Worm (Caenorhabditis elegans): ENCODE data around the gene smrd-1.
"Not testable (repeated sequence)": the region's sequence is repeated elsewhere in the genome, so short reads cannot be mapped to it uniquely, and the experiment has no call there.

Gene smrd-1

DNA sequence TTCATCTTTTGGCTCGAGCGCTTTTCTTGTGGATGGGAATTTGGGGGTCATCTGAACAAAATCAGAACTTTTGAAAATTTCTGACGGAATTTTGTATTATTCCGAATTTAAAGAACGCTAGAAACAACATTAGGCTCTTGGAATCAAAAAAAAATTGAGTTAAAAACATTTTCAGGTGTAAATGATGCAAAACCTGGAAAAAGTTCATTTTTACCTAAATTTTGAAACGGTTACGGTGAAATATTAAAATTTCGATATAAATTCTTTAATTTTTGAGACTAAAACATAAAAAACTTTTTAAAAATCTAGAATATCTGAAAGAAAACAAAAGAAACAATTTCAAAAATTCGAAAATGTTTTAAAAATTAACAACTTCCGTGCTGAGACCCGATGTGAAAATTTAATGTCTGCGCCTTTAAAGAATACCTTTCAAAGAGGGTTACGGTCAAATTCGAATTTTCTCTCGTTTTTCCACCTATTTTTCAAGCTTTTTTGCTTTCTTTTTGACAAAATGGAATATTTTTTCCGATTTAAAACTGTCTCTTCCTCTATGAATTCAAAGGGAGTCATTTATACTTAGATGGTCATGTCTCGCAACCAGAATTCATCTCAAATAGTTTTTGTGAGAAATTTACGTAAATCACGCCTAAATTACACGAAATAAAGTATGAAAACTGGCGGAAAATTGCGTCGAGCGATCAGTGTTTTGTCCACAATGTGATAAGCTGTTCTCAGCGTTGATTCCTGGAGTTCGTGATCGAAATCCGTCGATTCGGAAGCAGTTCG lies 6.8 kb upstream of the smrd-1 start, which contains the start of the genes H04D03.2 and ecps-2:
TSS of gene H04D03.2 (minus strand) at position 51 of the 786 bp plus-strand sequence.
TSS of gene ecps-2 (plus strand) at position 736 of the 786 bp plus-strand sequence.
- TF ChIP-seq unc-62 (GFP tag; optimal IDR thresholded peaks at IDR 0.05): no peak

DNA sequence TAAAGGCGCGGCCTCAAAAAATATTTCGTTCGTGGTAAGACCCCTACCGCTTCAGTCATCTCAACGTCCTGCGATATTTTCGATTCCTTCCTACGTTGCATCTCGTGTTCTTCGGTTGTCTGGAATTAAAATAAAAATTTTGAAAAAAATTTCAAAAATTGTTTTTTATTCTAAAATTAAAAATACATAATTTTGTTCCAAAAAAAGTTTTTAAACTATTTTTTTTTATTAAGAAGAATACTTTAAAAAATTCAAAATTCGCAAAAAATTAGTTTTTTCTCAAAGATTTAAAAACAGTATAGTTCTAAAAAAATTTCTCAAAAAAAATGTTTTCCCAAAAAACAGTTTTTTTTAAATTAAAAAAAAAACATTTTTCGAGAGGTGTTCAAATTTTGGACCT lies 3.0 kb upstream of the smrd-1 start, which contains the start of gene H04D03.6:
TSS of gene H04D03.6 (minus strand) at position 101 of the 400 bp plus-strand sequence.
- not testable (repeated sequence) for TF ChIP-seq unc-62 (GFP tag; optimal IDR thresholded peaks at IDR 0.05)

DNA sequence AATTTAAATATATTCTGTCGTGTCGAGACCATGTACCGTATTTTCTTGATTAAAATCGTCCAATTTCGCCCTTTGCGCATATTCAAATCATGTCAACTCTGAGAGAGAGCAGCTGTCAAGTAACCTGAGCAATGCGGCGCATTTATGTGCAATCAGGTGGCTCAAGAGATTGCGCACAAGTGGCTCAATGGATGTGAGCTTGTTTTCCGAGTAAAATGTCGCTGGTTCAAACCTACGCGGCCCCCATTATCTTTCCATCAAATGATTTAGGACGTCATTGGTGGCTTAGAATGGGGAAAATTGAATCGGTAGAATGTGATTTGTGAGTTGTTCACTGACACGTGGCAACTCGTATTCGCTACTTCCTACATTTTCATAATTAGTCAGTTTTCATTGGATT lies 3.7 kb downstream of the smrd-1 start:
- TF ChIP-seq unc-62 (GFP tag; optimal IDR thresholded peaks at IDR 0.05): no peak

DNA sequence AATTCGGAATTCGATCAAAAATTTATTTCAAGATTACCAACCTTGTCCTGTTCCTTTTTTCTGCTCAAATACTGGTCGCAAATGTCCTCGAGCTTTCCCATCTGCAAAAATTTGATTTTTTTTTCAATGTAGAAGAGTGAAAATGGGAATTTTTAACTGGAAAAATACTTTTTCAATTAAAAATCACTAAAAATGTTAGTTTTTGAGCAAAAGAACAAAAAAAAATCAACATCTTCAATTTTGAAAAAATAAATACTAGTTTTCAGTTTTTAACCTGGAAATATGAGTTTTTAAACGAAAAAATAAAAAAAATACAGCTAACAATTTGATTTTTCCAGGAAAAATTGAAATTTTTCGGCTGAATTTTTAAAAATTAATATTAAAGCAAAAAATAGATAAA lies 7.9 kb downstream of the smrd-1 start, which contains the start of gene prp-3:
TSS of gene prp-3 (minus strand) at position 101 of the 400 bp plus-strand sequence.
- no peak for TF ChIP-seq unc-62 (GFP tag; optimal IDR thresholded peaks at IDR 0.05)

DNA sequence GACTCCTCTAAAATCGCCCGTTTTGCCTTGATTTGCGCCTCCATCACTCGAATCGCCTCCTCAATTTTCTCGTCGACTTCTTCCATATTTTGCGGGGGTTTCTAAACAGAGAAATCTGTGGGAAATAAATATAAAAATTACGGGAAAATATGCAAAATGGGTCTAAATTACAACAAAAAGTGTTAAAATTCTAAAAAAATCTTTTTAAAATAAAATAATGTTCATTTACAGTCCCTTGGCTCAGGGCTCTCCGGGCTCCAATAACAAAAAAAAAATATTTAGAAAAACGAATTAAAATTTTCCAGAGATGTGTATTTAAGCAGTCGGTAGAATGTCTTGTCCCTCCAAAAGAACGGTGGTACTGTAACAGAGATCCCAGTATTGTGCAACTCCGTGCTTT lies 11.9 kb downstream of the smrd-1 start, which contains the start of gene M03C11.6:
TSS of gene M03C11.6 (minus strand) at position 101 of the 400 bp plus-strand sequence.
- no peak for TF ChIP-seq unc-62 (GFP tag; optimal IDR thresholded peaks at IDR 0.05)

DNA sequence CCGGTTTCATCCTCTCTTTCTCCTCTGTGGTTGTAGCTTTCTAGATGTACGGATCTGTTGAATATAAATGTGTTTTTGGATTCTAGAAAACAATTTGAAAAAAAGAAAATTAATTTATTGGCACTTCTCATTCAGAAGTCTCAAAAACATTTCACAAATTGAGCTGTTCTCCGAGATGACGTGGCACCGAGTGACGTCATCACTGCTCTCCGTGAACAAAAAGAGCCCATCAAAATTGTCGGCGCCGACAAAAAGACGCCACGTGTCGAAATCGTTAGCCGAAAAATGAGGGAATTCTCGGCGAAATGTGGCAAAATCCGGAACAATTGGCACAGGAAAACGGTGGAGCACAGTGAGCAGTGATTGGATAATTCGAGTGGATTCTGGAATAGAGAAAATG lies 14.1 kb downstream of the smrd-1 start:
- TF ChIP-seq unc-62 (GFP tag; optimal IDR thresholded peaks at IDR 0.05): no peak

DNA sequence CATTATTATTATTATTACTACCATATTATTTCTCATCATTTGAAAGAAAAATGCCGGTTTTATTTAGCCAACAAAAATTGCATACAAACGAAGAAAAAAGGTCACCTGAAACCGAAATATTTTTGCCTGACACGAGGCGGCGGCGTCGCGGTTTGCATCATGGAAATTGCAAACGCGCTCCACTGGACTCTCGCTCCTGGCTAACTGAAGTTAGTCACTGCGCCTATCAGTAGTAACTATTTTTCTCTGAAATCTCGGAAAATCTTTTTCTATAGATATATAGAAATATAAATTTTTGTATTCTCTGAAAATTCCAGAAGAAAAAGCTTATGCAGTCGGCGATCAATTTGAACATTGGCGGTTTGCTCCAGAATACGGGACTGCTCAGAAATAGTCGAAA lies 20.0 kb downstream of the smrd-1 start, which contains the start of gene ymel-1:
TSS of gene ymel-1 (plus strand) at position 318 of the 400 bp plus-strand sequence.
- TF ChIP-seq unc-62 (GFP tag; optimal IDR thresholded peaks at IDR 0.05): no peak

DNA sequence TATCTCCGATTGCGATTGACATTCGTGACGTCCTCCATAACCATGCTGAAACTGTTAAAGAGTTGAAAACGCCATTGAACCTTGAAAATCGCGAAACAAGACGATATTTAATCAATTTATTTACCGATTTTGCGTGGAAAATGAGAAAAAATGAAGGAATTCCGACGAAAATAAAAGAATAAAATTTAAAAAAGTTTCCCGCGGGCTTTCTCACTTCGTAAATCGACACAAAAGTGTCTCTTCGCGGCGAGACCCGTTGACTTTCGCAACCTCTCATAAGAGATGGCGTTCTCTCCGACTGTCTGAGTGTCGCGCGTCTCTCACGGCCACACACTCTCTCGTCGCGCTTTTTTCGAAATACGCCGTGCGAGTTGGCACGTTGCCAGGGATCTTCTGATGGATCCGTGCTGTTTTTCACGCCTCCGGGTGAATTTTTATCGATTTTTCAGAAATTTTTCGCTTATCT lies 28.6 kb downstream of the smrd-1 start, which contains the start of gene hat-1:
TSS of gene hat-1 (minus strand) at position 51 of the 466 bp plus-strand sequence.
- no peak for TF ChIP-seq unc-62 (GFP tag; optimal IDR thresholded peaks at IDR 0.05)

DNA sequence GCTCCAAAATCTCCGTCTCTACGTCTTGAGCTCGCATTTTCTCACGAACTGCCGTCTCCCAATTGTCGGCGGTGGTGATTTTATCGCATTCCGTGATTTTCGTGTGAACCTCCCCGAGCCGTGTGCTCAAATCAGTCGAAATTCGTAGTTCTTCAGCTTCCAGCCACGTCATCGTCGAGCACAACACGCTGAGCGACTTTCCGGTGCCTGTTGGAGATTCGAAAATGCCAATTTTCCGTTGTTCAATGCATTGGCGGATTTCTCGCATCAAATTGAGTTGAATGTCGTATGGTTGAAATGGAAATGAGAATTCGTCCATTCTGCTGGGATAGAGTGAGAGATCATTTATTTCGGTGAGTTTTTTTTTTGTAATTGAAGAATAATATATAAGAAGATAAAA lies 30.9 kb downstream of the smrd-1 start, which contains the start of the genes M03C11.3 and chl-1:
TSS of gene M03C11.3 (plus strand) at position 153 of the 400 bp plus-strand sequence.
TSS of gene chl-1 (minus strand) at position 323 of the 400 bp plus-strand sequence.
- TF ChIP-seq unc-62 (GFP tag; optimal IDR thresholded peaks at IDR 0.05): no peak

DNA sequence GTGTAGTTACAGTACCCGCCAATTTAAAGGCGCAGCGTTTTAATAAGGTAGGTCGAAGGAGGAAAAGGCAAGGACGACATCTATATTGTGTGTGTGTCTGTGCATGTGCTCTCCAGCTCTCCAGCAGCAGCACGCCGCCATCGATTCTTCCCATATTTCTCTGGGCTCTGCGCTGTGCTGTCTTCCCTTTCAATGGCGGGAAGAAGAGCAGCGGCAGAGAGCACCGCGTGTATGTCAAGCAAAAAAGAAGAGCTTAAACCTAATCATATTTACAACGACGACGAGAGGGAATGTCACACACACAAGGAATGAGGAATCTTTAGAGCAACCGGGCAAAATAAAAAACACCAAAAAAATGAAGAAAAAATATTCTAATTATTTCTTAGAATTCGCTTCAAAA lies 36.9 kb downstream of the smrd-1 start:
- no peak for TF ChIP-seq unc-62 (GFP tag; optimal IDR thresholded peaks at IDR 0.05)

DNA sequence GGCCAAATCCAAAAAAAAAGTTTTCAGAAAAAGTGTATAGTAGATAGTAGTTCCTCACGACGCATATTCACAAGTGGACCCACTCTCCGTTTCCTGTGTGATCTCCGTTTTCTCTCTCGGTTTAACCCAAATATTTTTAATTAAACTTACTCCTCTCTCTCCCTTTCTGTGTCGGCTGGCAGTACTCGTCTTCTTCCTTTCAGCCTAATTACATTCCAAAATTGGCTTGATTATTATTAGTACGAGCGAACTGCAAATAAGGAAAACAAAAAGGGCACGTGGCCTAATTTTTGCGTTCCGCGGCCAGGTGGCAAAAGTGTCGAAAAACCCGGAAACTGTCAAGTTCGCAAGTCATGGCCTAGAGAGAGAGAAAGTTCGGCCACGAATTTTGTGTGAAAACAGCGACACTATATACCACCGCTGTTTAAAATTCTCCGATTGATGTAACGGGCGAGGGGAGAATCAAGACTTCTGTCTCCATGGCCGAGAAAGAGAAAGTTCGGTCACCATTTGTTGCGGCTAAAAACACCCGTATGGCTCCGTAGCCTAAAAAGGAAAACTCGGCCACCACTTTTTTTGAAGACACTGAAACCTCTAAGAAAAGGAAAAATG lies 38.8 kb downstream of the smrd-1 start:
- no peak for TF ChIP-seq unc-62 (GFP tag; optimal IDR thresholded peaks at IDR 0.05)

DNA sequence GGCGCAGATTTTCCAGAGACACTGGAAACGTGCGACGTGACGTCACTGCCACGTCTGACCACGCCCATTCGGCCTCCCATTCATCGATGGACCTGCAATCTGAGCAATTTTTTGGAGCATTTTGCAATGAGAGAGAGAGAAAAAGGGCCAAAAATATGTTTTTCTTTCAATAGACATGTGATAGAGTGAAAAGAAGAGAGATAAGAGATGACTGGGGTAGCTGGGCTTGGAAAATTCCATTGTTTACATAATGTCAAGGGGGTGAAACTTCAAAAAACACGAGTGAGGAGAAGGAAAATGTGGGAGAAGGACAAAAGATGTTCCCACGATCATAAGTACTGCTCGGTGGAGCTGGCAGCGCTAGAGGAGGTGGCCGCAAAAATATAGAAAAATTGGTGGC lies 39.8 kb downstream of the smrd-1 start, which contains the start of gene M03C11.1:
TSS of gene M03C11.1 (minus strand) at position 101 of the 400 bp plus-strand sequence.
- no peak for TF ChIP-seq unc-62 (GFP tag; optimal IDR thresholded peaks at IDR 0.05)

DNA sequence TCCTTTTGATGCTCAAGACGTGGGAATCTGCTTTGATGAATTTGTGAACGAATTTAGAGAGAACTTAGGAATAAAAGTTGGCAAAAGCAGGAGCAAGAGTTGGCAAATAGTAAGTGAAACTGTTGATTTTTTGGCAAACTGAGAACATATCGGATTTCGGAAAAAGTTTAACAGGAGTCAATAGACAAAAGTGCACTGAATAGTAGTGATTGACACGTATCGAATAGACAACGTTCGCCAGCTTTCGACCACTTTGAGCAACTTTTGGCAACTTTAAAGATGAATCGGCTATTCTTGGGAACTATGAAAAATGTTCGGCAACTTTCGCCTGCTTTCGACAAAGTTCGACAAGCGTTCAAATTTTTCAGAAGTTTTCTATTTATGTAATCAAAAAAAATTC lies 44.2 kb downstream of the smrd-1 start, which contains the start of gene M03C11.9:
TSS of gene M03C11.9 (minus strand) at position 101 of the 400 bp plus-strand sequence.
- TF ChIP-seq unc-62 (GFP tag; optimal IDR thresholded peaks at IDR 0.05): no peak

DNA sequence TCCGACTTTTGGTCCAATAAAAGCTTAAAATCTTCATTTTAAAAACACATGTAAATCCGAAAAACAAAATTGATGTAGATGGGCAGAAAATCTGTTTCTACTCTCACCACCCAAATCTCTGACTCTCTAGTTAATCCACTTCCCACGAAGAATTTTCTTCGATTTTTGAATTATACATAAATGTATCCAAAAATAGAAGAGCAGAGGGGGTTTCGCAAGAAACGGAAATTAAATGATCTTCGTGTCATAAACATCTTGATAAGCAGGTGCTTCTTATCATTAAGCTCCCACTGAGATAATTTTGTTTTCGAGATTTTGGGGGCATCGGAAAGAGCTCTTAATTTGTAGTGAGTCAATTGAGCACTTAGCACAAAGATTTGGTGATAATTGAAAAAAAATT lies 46.2 kb downstream of the smrd-1 start:
- no peak for TF ChIP-seq unc-62 (GFP tag; optimal IDR thresholded peaks at IDR 0.05)

DNA sequence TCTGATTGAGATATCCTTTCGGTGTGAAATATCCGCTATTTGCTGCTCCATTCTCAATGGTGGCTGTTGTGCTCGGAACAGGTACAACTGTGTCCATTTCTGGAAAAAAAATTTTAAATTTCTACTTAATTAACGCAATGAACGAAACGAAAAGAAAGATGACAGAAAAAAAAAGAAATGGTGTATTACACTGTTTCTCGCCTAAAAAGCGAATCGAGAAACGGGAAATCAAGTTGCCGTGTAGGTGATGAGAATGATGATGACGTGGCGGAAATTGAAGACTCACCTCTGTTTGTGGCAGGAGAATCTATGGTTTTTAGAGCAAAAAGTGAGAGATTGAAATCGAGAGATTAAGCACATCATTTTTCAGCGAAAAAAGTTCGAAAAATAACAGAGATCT lies 49.3 kb downstream of the smrd-1 start, which contains the start of gene C38H2.3:
TSS of gene C38H2.3 (minus strand) at position 101 of the 400 bp plus-strand sequence.
- no peak for TF ChIP-seq unc-62 (GFP tag; optimal IDR thresholded peaks at IDR 0.05)

DNA sequence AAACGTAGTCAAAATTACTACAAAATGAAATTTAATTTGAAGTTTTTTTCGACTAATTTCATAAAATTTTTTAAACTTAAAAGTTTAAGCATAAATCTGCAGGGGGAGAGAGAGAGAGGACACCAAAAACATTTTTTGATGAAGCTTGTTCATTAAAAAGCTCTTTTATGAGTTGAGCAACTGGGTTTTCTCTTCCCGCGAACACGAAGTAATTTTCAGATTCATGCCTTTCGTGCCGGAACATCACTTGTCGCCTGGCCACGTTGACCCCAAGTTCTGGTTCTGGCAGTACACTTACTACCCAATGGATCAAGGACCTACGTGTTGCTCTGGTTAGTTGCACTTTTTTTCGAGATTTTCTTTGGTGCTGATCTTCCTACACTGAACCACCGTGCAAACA lies 52.0 kb downstream of the smrd-1 start:
- TF ChIP-seq unc-62 (GFP tag; optimal IDR thresholded peaks at IDR 0.05): no peak
